Worm (Caenorhabditis elegans): ENCODE measurements around the gene T27A10.2.

ce11 chrX:3617218-3617617, 31.5 kb downstream of the T27A10.2 start, which contains the start of gene del-9:
- TF ChIP-seq ceh-13 (GFP tag; optimal IDR thresholded peaks at IDR 0.05) = no peak
- no peak for TF ChIP-seq tbx-37 (GFP tag; conservative IDR thresholded peaks at IDR 0.05)
- TF ChIP-seq B0310.2 (tag; optimal IDR thresholded peaks at IDR 0.05) = no peak
- no peak for TF ChIP-seq hnd-1 (tag; optimal IDR thresholded peaks at IDR 0.05)
- TF ChIP-seq hmg-4 (GFP tag; optimal IDR thresholded peaks at IDR 0.05) = no peak
- TF ChIP-seq ama-1 (optimal IDR thresholded peaks at IDR 0.05) = no peak
- no peak for TF ChIP-seq flt-1 (GFP tag; IDR thresholded peaks at IDR 0.05)
- no peak for TF ChIP-seq tra-4 (tag; optimal IDR thresholded peaks at IDR 0.05)
- TF ChIP-seq F13C5.2 (tag; optimal IDR thresholded peaks at IDR 0.05) = no peak
- TF ChIP-seq ceh-36 (tag; optimal IDR thresholded peaks at IDR 0.05) = no peak
- no peak for TF ChIP-seq scrt-1 (GFP tag; IDR thresholded peaks at IDR 0.05)

All from whole organism, early embryonic.